Fruit fly (Drosophila melanogaster) whole organism, embryonic: ENCODE results near the gene Pex14.

Experiments used
- BEAF-32 ChIP-seq: fragments of 200-800 bp; sonication (Bioruptor generic); optimal IDR thresholded peaks from 3 replicates; lab custom pipeline; 2017; ENCODE audit warnings: missing biosample characterization, missing genetic modification characterization, mild to moderate bottlenecking, moderate library complexity, missing genetic modification reagents
- Bgb ChIP-seq: fragments of 200-800 bp; sonication (Bioruptor generic); IDR thresholded peaks from 2 replicates; pipeline ENCODE4 v1.3.6; 2022; ENCODE audit warnings: missing biosample characterization, missing genetic modification characterization; ENCODE audit not compliant: partially characterized antibody
- CG10565 ChIP-seq: fragments of 200-800 bp; sonication (Bioruptor generic); optimal IDR thresholded peaks from 3 replicates; lab custom pipeline; 2016; ENCODE audit warnings: missing biosample characterization, mild to moderate bottlenecking, missing genetic modification characterization
- CG11398 ChIP-seq: fragments of 200-800 bp; sonication (Bioruptor generic); optimal IDR thresholded peaks from 2 replicates; lab custom pipeline; 2016; ENCODE audit warnings: missing biosample characterization, missing genetic modification characterization
- CG11456 ChIP-seq: fragments of 200-800 bp; sonication (Bioruptor generic); IDR thresholded peaks from 3 replicates; pipeline ENCODE4 v1.3.6; 2022; ENCODE audit warnings: missing biosample characterization, missing genetic modification characterization
- CG12071 ChIP-seq: fragments of 200-800 bp; sonication (Bioruptor generic); optimal IDR thresholded peaks from 3 replicates; lab custom pipeline; 2018; ENCODE audit warnings: missing biosample characterization, mild to moderate bottlenecking, missing genetic modification characterization
- CG12155 ChIP-seq: fragments of 200-800 bp; sonication (Bioruptor generic); optimal IDR thresholded peaks from 3 replicates; lab custom pipeline; 2016; ENCODE audit warnings: missing biosample characterization, missing genetic modification characterization
- CG12391 ChIP-seq: fragments of 200-800 bp; sonication (Bioruptor generic); optimal IDR thresholded peaks from 3 replicates; lab custom pipeline; 2018; ENCODE audit warnings: missing biosample characterization, mild to moderate bottlenecking, missing genetic modification characterization, moderate library complexity
- CG14014 ChIP-seq: fragments of 200-800 bp; sonication (Bioruptor generic); IDR thresholded peaks from 2 replicates; pipeline ENCODE4 v1.3.6; 2022; ENCODE audit warnings: missing biosample characterization, missing genetic modification characterization
- CG14710 ChIP-seq: fragments of 200-800 bp; sonication (Bioruptor generic); optimal IDR thresholded peaks from 3 replicates; lab custom pipeline; 2019; ENCODE audit warnings: missing biosample characterization, mild to moderate bottlenecking, missing genetic modification characterization, moderate library complexity
- CG15514 ChIP-seq: fragments of 200-800 bp; sonication (Bioruptor generic); optimal IDR thresholded peaks from 3 replicates; lab custom pipeline; 2017; ENCODE audit warnings: missing biosample characterization, missing genetic modification characterization, mild to moderate bottlenecking, moderate library complexity, missing genetic modification reagents
- CG15601 ChIP-seq: fragments of 200-800 bp; sonication (Bioruptor generic); optimal IDR thresholded peaks from 3 replicates; lab custom pipeline; 2019; ENCODE audit warnings: missing biosample characterization, mild to moderate bottlenecking, missing genetic modification characterization, moderate library complexity
- CG16863 ChIP-seq: fragments of 200-800 bp; sonication (Bioruptor generic); optimal IDR thresholded peaks from 3 replicates; lab custom pipeline; 2016; ENCODE audit warnings: missing biosample characterization, missing genetic modification characterization
- CG17802 ChIP-seq: fragments of 200-800 bp; sonication (Bioruptor generic); optimal IDR thresholded peaks from 2 replicates; lab custom pipeline; 2018; ENCODE audit warnings: missing biosample characterization, mild to moderate bottlenecking, missing genetic modification characterization, moderate library complexity
- CG1832 ChIP-seq: fragments of 200-800 bp; sonication (Bioruptor generic); optimal IDR thresholded peaks from 2 replicates; lab custom pipeline; 2017; ENCODE audit warnings: missing biosample characterization, mild to moderate bottlenecking, missing genetic modification characterization, inconsistent platforms
- CG2889 ChIP-seq: fragments of 200-800 bp; sonication (Bioruptor generic); IDR thresholded peaks from 3 replicates; pipeline ENCODE4 v1.3.6; 2022; ENCODE audit warnings: missing biosample characterization, missing genetic modification characterization
- CG34422 ChIP-seq: fragments of 200-800 bp; sonication (Bioruptor generic); IDR thresholded peaks from 3 replicates; pipeline ENCODE4 v1.3.6; 2022; ENCODE audit warnings: missing biosample characterization, missing genetic modification characterization
- CG42726 ChIP-seq: fragments of 200-800 bp; sonication (Bioruptor generic); IDR thresholded peaks from 2 replicates; pipeline ENCODE4 v1.3.6; 2022; ENCODE audit warnings: missing biosample characterization, missing genetic modification characterization; ENCODE audit not compliant: partially characterized antibody
- CG5953 ChIP-seq: fragments of 200-800 bp; sonication (Bioruptor generic); IDR thresholded peaks from 2 replicates; pipeline ENCODE4 v1.3.6; 2022; ENCODE audit warnings: missing biosample characterization, missing genetic modification characterization
- CG7745 ChIP-seq: fragments of 200-800 bp; sonication (Bioruptor generic); optimal IDR thresholded peaks from 2 replicates; lab custom pipeline; 2018; ENCODE audit warnings: missing biosample characterization, mild to moderate bottlenecking, missing genetic modification characterization, moderate library complexity
- CG7839 ChIP-seq: fragments of 200-800 bp; sonication (Bioruptor generic); optimal IDR thresholded peaks from 3 replicates; lab custom pipeline; 2018; ENCODE audit warnings: missing biosample characterization, mild to moderate bottlenecking, missing genetic modification characterization, moderate library complexity
- CG8290 ChIP-seq, 3 experiments: fragments of 200-800 bp; sonication (Bioruptor generic); optimal IDR thresholded peaks; 2 replicates each; lab custom pipeline; 2016 to 2019; ENCODE audit warnings: missing biosample characterization in 3 of 3, missing genetic modification characterization in 3 of 3, mild to moderate bottlenecking in 2 of 3, moderate library complexity in 1 of 3
- CG8388 ChIP-seq: fragments of 200-800 bp; sonication (Bioruptor generic); optimal IDR thresholded peaks from 2 replicates; lab custom pipeline; 2019; ENCODE audit warnings: missing biosample characterization, mild to moderate bottlenecking, missing genetic modification characterization, moderate library complexity
- E2f2 ChIP-seq: fragments of 200-800 bp; sonication (Bioruptor generic); IDR thresholded peaks from 2 replicates; pipeline ENCODE4 v1.3.6; 2022; ENCODE audit warnings: missing biosample characterization, missing genetic modification characterization
- ERR ChIP-seq: fragments of 200-800 bp; sonication (Bioruptor generic); optimal IDR thresholded peaks from 2 replicates; lab custom pipeline; 2016; ENCODE audit warnings: missing biosample characterization, missing genetic modification characterization
- Ets97D ChIP-seq: fragments of 200-800 bp; sonication (Bioruptor generic); optimal IDR thresholded peaks from 3 replicates; lab custom pipeline; 2016; ENCODE audit warnings: missing biosample characterization, missing genetic modification characterization
- Fer1 ChIP-seq: fragments of 200-800 bp; sonication (Bioruptor generic); optimal IDR thresholded peaks from 2 replicates; lab custom pipeline; 2017; ENCODE audit warnings: missing biosample characterization, mild to moderate bottlenecking, missing genetic modification characterization
- Gug ChIP-seq: fragments of 200-800 bp; sonication (Bioruptor generic); IDR thresholded peaks from 4 replicates; pipeline ENCODE4 v1.3.6; 2022; ENCODE audit warnings: missing biosample characterization, missing genetic modification characterization
- Hand ChIP-seq: fragments of 200-800 bp; sonication (Bioruptor generic); optimal IDR thresholded peaks from 2 replicates; lab custom pipeline; 2017; ENCODE audit warnings: mild to moderate bottlenecking, missing biosample characterization, missing genetic modification reagents, missing genetic modification characterization
- Hr39 ChIP-seq: fragments of >200 bp; optimal IDR thresholded peaks from 2 replicates; lab custom pipeline; 2017
- Pdp1 ChIP-seq, 2 experiments: fragments of 200-800 bp; sonication (Bioruptor generic); optimal IDR thresholded peaks; 3 replicates each; lab custom pipeline; 2016; ENCODE audit warnings: missing biosample characterization in 2 of 2, missing genetic modification characterization in 2 of 2, mild to moderate bottlenecking in 1 of 2, moderate library complexity in 1 of 2
- Poxn ChIP-seq: fragments of 200-800 bp; sonication (Bioruptor generic); IDR thresholded peaks from 2 replicates; pipeline ENCODE4 v1.3.6; 2022; ENCODE audit warnings: missing biosample characterization, missing genetic modification characterization
- Ptx1 ChIP-seq: fragments of 200-800 bp; sonication (Bioruptor generic); IDR thresholded peaks from 2 replicates; pipeline ENCODE4 v1.3.6; 2022; ENCODE audit warnings: missing biosample characterization, missing genetic modification characterization
- Sox102F ChIP-seq: fragments of 200-800 bp; sonication (Bioruptor generic); optimal IDR thresholded peaks from 2 replicates; lab custom pipeline; 2018; ENCODE audit warnings: missing biosample characterization, mild to moderate bottlenecking, missing genetic modification characterization, moderate library complexity
- Sry-β ChIP-seq: fragments of 200-800 bp; sonication (Bioruptor generic); optimal IDR thresholded peaks from 2 replicates; lab custom pipeline; 2018; ENCODE audit warnings: missing biosample characterization, mild to moderate bottlenecking, missing genetic modification characterization, moderate library complexity
- TFAM ChIP-seq: fragments of 200-800 bp; sonication (Bioruptor generic); optimal IDR thresholded peaks from 2 replicates; lab custom pipeline; 2017; ENCODE audit warnings: missing biosample characterization, missing genetic modification characterization, inconsistent platforms
- Tbp ChIP-seq: fragments of >200 bp; optimal IDR thresholded peaks from 2 replicates; lab custom pipeline; 2018; ENCODE audit warnings: missing biosample characterization, missing genetic modification characterization
- Xrp1 ChIP-seq: fragments of 200-800 bp; sonication (Bioruptor generic); IDR thresholded peaks from 2 replicates; pipeline ENCODE4 v1.3.6; 2022; ENCODE audit warnings: missing biosample characterization, missing genetic modification characterization
- az2 ChIP-seq: fragments of 200-800 bp; sonication (Bioruptor generic); optimal IDR thresholded peaks from 3 replicates; lab custom pipeline; 2016; ENCODE audit warnings: missing biosample characterization, missing genetic modification characterization
- bowl ChIP-seq: fragments of 200-800 bp; sonication (Bioruptor generic); IDR thresholded peaks from 2 replicates; pipeline ENCODE4 v1.3.6; 2022; ENCODE audit warnings: missing biosample characterization, missing genetic modification characterization
- cg ChIP-seq: fragments of 200-800 bp; sonication (Bioruptor generic); optimal IDR thresholded peaks from 3 replicates; lab custom pipeline; 2019; ENCODE audit warnings: missing biosample characterization, mild to moderate bottlenecking, missing genetic modification characterization, moderate library complexity
- danr ChIP-seq: fragments of 200-800 bp; sonication (Bioruptor generic); IDR thresholded peaks from 2 replicates; pipeline ENCODE4 v1.3.6; 2022; ENCODE audit warnings: missing biosample characterization, missing genetic modification characterization
- ftz-f1 ChIP-seq: fragments of 200-800 bp; sonication (Bioruptor generic); optimal IDR thresholded peaks from 2 replicates; lab custom pipeline; 2016; ENCODE audit warnings: missing biosample characterization, missing genetic modification characterization
- gcm2 ChIP-seq: fragments of 200-800 bp; sonication (Bioruptor generic); optimal IDR thresholded peaks from 2 replicates; lab custom pipeline; 2016; ENCODE audit warnings: missing biosample characterization, missing genetic modification characterization
- gt ChIP-seq: fragments of 200-800 bp; sonication (Bioruptor generic); IDR thresholded peaks from 2 replicates; pipeline ENCODE4 v1.3.6; 2022; ENCODE audit warnings: missing biosample characterization, missing genetic modification characterization
- hb ChIP-seq: fragments of 200-800 bp; sonication (Bioruptor generic); IDR thresholded peaks from 3 replicates; pipeline ENCODE4 v1.3.6; 2022; ENCODE audit warnings: missing biosample characterization, missing genetic modification characterization; ENCODE audit not compliant: partially characterized antibody
- schlank ChIP-seq: fragments of 200-800 bp; sonication (Bioruptor generic); optimal IDR thresholded peaks from 2 replicates; lab custom pipeline; 2018; ENCODE audit warnings: missing biosample characterization, mild to moderate bottlenecking, missing genetic modification characterization
- slbo ChIP-seq: fragments of 200-800 bp; sonication (Bioruptor generic); IDR thresholded peaks from 2 replicates; pipeline ENCODE4 v1.3.6; 2022; ENCODE audit warnings: missing biosample characterization, missing genetic modification characterization
- tna ChIP-seq: fragments of 200-800 bp; sonication (Bioruptor generic); IDR thresholded peaks from 2 replicates; pipeline ENCODE4 v1.3.6; 2022; ENCODE audit warnings: missing biosample characterization, missing genetic modification characterization; ENCODE audit not compliant: partially characterized antibody
- zen ChIP-seq: fragments of 200-800 bp; sonication (Bioruptor generic); optimal IDR thresholded peaks from 3 replicates; lab custom pipeline; 2018; ENCODE audit warnings: missing biosample characterization, mild to moderate bottlenecking, missing genetic modification characterization, moderate library complexity
- zen2 ChIP-seq: fragments of 200-800 bp; sonication (Bioruptor generic); IDR thresholded peaks from 3 replicates; pipeline ENCODE4 v1.3.6; 2022; ENCODE audit warnings: missing biosample characterization, missing genetic modification characterization; ENCODE audit not compliant: partially characterized antibody

Pex14 gene

dm6 chr3L:20792693-20793092 is 14.1 kb downstream of the Pex14 start, which contains the start of gene Six4 (continued):
- TF ChIP-seq CG1832 (no peak), CG8290 (GFP tag; optimal IDR thresholded peaks at IDR 0.05; lab: Kevin White, UChicago) (peak; percentile 28), CG8290 (tag; optimal IDR thresholded peaks at IDR 0.05; lab: Kevin White, UChicago) (peak in 1 of 2 experiments; percentile 92), Sox102F (GFP tag; lab: Kevin White, UChicago) (no peak), CG11456 (GFP tag; lab: Robert Waterston, UW) (no peak), CG12391 (no peak), CG7839 (tag; lab: Kevin White, UChicago) (no peak), zen2 (GFP tag; lab: Robert Waterston, UW) (no peak), Xrp1 (GFP tag; lab: Robert Waterston, UW) (no peak), Hand (GFP tag; lab: Kevin White, UChicago) (no peak), CG10565 (no peak), CG5953 (GFP tag; lab: Robert Waterston, UW) (no peak), CG42726 (GFP tag; lab: Robert Waterston, UW) (no peak), CG14014 (no peak), CG11398 (GFP tag; lab: Kevin White, UChicago) (no peak), CG12071 (GFP tag; lab: Kevin White, UChicago) (no peak), Poxn (no peak), E2f2 (GFP tag; lab: Robert Waterston, UW) (no peak), tna (GFP tag; lab: Robert Waterston, UW) (no peak), schlank (tag; lab: Kevin White, UChicago) (no peak), slbo (GFP tag; lab: Robert Waterston, UW) (no peak), bowl (GFP tag; lab: Robert Waterston, UW) (no peak), CG15514 (GFP tag; lab: Kevin White, UChicago) (no peak), Sry-β (GFP tag; lab: Kevin White, UChicago) (no peak), CG15601 (tag; lab: Kevin White, UChicago) (no peak), TFAM (GFP tag; lab: Kevin White, UChicago) (no peak), gcm2 (no peak), Ets97D (peak; percentile 83), CG16863 (GFP tag; lab: Kevin White, UChicago) (no peak), CG7745 (tag; lab: Kevin White, UChicago) (no peak), Ptx1 (GFP tag; lab: Robert Waterston, UW) (no peak), CG2889 (GFP tag; lab: Robert Waterston, UW) (no peak), danr (GFP tag; lab: Robert Waterston, UW) (no peak), Gug (no peak), ftz-f1 (GFP tag; lab: Kevin White, UChicago) (no peak), CG34422 (no peak), Pdp1 (GFP tag; optimal IDR thresholded peaks at IDR 0.05; lab: Kevin White, UChicago) (no peak), CG17802 (tag; lab: Kevin White, UChicago) (no peak), zen (peak; percentile 28), az2 (GFP tag; lab: Kevin White, UChicago) (no peak), CG8388 (GFP tag; lab: Kevin White, UChicago) (peak; percentile 27), CG12155 (GFP tag; lab: Kevin White, UChicago) (no peak), gt (GFP tag; lab: Robert Waterston, UW) (no peak), BEAF-32 (GFP tag; lab: Kevin White, UChicago) (no peak), cg (GFP tag; lab: Kevin White, UChicago) (no peak), CG14710 (peak; percentile 24), ERR (GFP tag; lab: Kevin White, UChicago) (no peak), Fer1 (GFP tag; lab: Kevin White, UChicago) (no peak), Bgb (GFP tag; lab: Robert Waterston, UW) (no peak), hb (GFP tag; lab: Robert Waterston, UW) (no peak), Tbp (GFP tag; lab: Kevin White, UChicago) (no peak), Hr39 (no peak)
